Fruit fly (Drosophila melanogaster): ENCODE results near the gene stumps.

Gene stumps

DNA sequence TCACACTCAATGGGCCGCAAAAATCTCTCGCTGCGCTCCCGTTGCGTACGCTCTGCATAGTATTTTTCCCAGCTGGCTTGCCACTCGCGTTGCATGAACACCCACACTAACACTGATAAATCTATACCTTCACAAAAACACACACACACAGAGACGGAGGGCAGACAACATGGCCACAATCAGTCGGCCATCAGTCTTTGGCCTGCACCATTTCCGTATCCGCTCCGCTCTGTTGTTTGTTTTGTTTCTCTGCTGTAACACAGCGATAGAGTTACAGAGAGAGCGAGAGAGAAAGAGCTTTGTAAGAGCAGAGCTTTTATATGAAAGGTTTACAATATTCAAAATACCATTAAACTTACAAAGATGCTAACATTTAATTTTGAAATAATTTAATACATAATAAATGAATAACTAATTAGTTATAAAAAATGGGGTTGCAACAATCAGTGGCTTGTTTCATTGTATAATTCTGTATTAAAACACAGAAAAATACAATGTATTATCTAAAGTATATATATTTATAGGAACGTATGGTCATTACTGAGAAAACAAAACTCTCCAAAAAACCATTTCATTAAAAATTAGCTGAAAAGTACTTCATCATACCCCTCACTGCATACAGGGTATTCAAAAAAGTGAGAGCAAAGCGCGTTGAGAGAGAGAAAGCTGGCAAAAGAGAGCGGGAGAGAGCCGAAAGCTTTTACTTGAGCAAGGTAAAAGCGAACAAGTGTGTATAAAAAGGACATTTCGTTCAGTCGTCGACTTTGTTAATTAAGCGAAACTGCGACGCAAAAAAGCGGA is 32.1 kb downstream of the stumps start, which contains the start of gene CG14853 (continued):
- TF ChIP-seq Hr4 (GFP tag; optimal IDR thresholded peaks at IDR 0.05), result peak; percentile 55
- TF ChIP-seq CG16779 (tag; optimal IDR thresholded peaks at IDR 0.05), result peak; percentile 3
- TF ChIP-seq CG8632 (GFP tag; optimal IDR thresholded peaks at IDR 0.05), result peak; percentile 47
- TF ChIP-seq Sox14 (GFP tag; optimal IDR thresholded peaks at IDR 0.05), result no peak
- no peak for TF ChIP-seq CG8319 (GFP tag; optimal IDR thresholded peaks at IDR 0.05)
- no peak for TF ChIP-seq CG6854 (GFP tag; optimal IDR thresholded peaks at IDR 0.05)
- peak; percentile 42 for TF ChIP-seq vri (GFP tag; optimal IDR thresholded peaks at IDR 0.05)
- TF ChIP-seq CG9139 (GFP tag; optimal IDR thresholded peaks at IDR 0.05), result peak; percentile 48
- peak; percentile 74 for TF ChIP-seq CG15336 (GFP tag; IDR thresholded peaks at IDR 0.05)
- TF ChIP-seq Blimp-1 (GFP tag; optimal IDR thresholded peaks at IDR 0.05), result no peak
- peak; percentile 18 for TF ChIP-seq Hr39 (GFP tag; optimal IDR thresholded peaks at IDR 0.05)
- no peak for TF ChIP-seq CG11762 (GFP tag; optimal IDR thresholded peaks at IDR 0.05; ENCODE audit: insufficient read depth)
- peak; percentile 33 for TF ChIP-seq pdm3 (GFP tag; optimal IDR thresholded peaks at IDR 0.05)
- TF ChIP-seq Ets96B (tag; optimal IDR thresholded peaks at IDR 0.05), result peak; percentile 67
- TF ChIP-seq CG11294 (GFP tag; IDR thresholded peaks at IDR 0.05), result peak; percentile 35; the same call in 1 of the 2 replicates
- TF ChIP-seq CG1621 (tag; optimal IDR thresholded peaks at IDR 0.05), result no peak
- TF ChIP-seq salr (GFP tag; optimal IDR thresholded peaks at IDR 0.05), result peak; percentile 5 to 53
- TF ChIP-seq CG8119 (GFP tag; IDR thresholded peaks at IDR 0.05), result peak; percentile 79
- TF ChIP-seq CG4318 (GFP tag; optimal IDR thresholded peaks at IDR 0.05), result peak; percentile 37
- peak; percentile 20 for TF ChIP-seq fd59A (GFP tag; optimal IDR thresholded peaks at IDR 0.05)
- peak; percentile 39 for TF ChIP-seq Smox (GFP tag; optimal IDR thresholded peaks at IDR 0.05)
- TF ChIP-seq fd85E (GFP tag; optimal IDR thresholded peaks at IDR 0.05), result no peak
- TF ChIP-seq Sox15 (GFP tag; optimal IDR thresholded peaks at IDR 0.05), result peak; percentile 46
- TF ChIP-seq CG11902 (GFP tag; optimal IDR thresholded peaks at IDR 0.05), result no peak
- no peak for TF ChIP-seq lz (GFP tag; optimal IDR thresholded peaks at IDR 0.05)
- no peak for TF ChIP-seq CG7368 (GFP tag; optimal IDR thresholded peaks at IDR 0.05)
- TF ChIP-seq spab (GFP tag; optimal IDR thresholded peaks at IDR 0.05), result no peak

DNA sequence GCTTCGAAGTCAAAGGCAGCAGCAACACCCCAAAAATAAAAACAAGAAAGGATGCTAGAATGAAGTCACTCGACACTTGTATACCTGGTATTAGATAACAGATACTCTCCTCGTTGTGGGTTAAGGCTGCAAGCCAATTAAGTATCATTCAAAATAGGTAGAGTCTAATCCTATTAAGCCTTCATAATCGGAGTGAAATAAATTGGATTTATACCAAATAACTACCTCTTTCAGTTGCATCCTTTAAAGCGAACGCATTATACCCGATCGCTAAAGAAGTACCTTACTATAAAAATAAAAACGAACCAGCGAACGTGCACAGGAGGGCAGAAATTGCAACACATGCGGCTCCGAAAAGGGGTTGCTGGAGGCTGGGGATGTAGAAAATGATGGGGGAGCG is 45.6 kb downstream of the stumps start:
- peak; percentile 5 for TF ChIP-seq Eip75B (GFP tag; optimal IDR thresholded peaks at IDR 0.05)
- TF ChIP-seq CG16779 (tag; optimal IDR thresholded peaks at IDR 0.05), result no peak
- TF ChIP-seq CG3032 (tag; optimal IDR thresholded peaks at IDR 0.05), result no peak
- TF ChIP-seq achi (GFP tag; optimal IDR thresholded peaks at IDR 0.05), result no peak
- no peak for TF ChIP-seq fkh (GFP tag; optimal IDR thresholded peaks at IDR 0.05)
- peak; percentile 25 for TF ChIP-seq CG10669 (GFP tag; optimal IDR thresholded peaks at IDR 0.05)
- TF ChIP-seq Hr38 (GFP tag; optimal IDR thresholded peaks at IDR 0.05), result no peak
- no peak for TF ChIP-seq CG32006 (GFP tag; optimal IDR thresholded peaks at IDR 0.05)
- no peak for TF ChIP-seq CG6276 (GFP tag; optimal IDR thresholded peaks at IDR 0.05)
- TF ChIP-seq svp (GFP tag), result peak; percentile 53
- no peak for TF ChIP-seq CG8119 (GFP tag; IDR thresholded peaks at IDR 0.05)
- no peak for TF ChIP-seq Ets21C (GFP tag; optimal IDR thresholded peaks at IDR 0.05)
- no peak for TF ChIP-seq CG4318 (GFP tag; optimal IDR thresholded peaks at IDR 0.05)
- peak; percentile 85 for TF ChIP-seq Eip78C (GFP tag)
- TF ChIP-seq fd85E (GFP tag; optimal IDR thresholded peaks at IDR 0.05), result no peak
- TF ChIP-seq Sox14 (GFP tag; optimal IDR thresholded peaks at IDR 0.05), result no peak
- peak; percentile 20 for TF ChIP-seq acj6 (GFP tag; optimal IDR thresholded peaks at IDR 0.05)
- no peak for TF ChIP-seq CG1621 (tag; optimal IDR thresholded peaks at IDR 0.05)
- TF ChIP-seq CG6792 (GFP tag; optimal IDR thresholded peaks at IDR 0.05), result no peak
- TF ChIP-seq CG9139 (GFP tag; optimal IDR thresholded peaks at IDR 0.05), result no peak
- no peak for TF ChIP-seq CG11294 (GFP tag; IDR thresholded peaks at IDR 0.05)
- TF ChIP-seq cyc (GFP tag; optimal IDR thresholded peaks at IDR 0.05), result no peak
- no peak for TF ChIP-seq CG6854 (GFP tag; optimal IDR thresholded peaks at IDR 0.05)
- TF ChIP-seq dsx (GFP tag; optimal IDR thresholded peaks at IDR 0.05; ENCODE audit: poor library complexity, severe bottlenecking), result no peak
- TF ChIP-seq topi (GFP tag; optimal IDR thresholded peaks at IDR 0.05), result peak; percentile 5
- TF ChIP-seq CG6808 (GFP tag; optimal IDR thresholded peaks at IDR 0.05), result peak; percentile 15
- no peak for TF ChIP-seq dac (GFP tag; optimal IDR thresholded peaks at IDR 0.05)
- TF ChIP-seq CG6163 (GFP tag; IDR thresholded peaks at IDR 0.05), result peak; percentile 43; the same call in 1 of the 3 replicates
- peak; percentile 12 for TF ChIP-seq Met (GFP tag; optimal IDR thresholded peaks at IDR 0.05)
- TF ChIP-seq CG34406 (GFP tag; optimal IDR thresholded peaks at IDR 0.05), result no peak
- TF ChIP-seq pdm3 (GFP tag; optimal IDR thresholded peaks at IDR 0.05), result peak; percentile 17
- peak; percentile 0 for TF ChIP-seq CG7368 (GFP tag; optimal IDR thresholded peaks at IDR 0.05)
- TF ChIP-seq Ets96B (tag; optimal IDR thresholded peaks at IDR 0.05), result peak; percentile 41
- TF ChIP-seq CG8632 (GFP tag; optimal IDR thresholded peaks at IDR 0.05), result peak; percentile 10

Data from whole organism, prepupa.